Worm (Caenorhabditis elegans) whole organism, L3 larva: Measurements from ENCODE around the gene dpy-18.

Source experiments
- R02D3.7 ChIP-seq: fragments of 150-350 bp; optimal IDR thresholded peaks from 2 replicates; lab custom pipeline; 2014; ENCODE audit warnings: missing biosample characterization, missing genetic modification characterization
- aly-2 ChIP-seq: fragments of 150-350 bp; optimal IDR thresholded peaks from 2 replicates; lab custom pipeline; 2014; ENCODE audit warnings: missing biosample characterization, missing genetic modification characterization
- ama-1 ChIP-seq: fragments of 150-350 bp; optimal IDR thresholded peaks from 2 replicates; lab custom pipeline; 2018
- ceh-16 ChIP-seq: sonication (generic microtip); optimal IDR thresholded peaks from 2 replicates; lab custom pipeline; 2017; ENCODE audit warnings: missing biosample characterization, missing genetic modification characterization
- ceh-82 ChIP-seq: fragments of 150-350 bp; optimal IDR thresholded peaks from 2 replicates; lab custom pipeline; 2014; ENCODE audit warnings: missing biosample characterization, missing genetic modification characterization
- ceh-9 ChIP-seq: sonication (generic microtip); optimal IDR thresholded peaks from 2 replicates; lab custom pipeline; 2018; ENCODE audit warnings: missing biosample characterization, missing genetic modification characterization
- daf-12 ChIP-seq: fragments of 150-350 bp; optimal IDR thresholded peaks from 2 replicates; lab custom pipeline; 2014; ENCODE audit warnings: missing biosample characterization, missing genetic modification reagents, missing genetic modification characterization
- egl-5 ChIP-seq: fragments of 150-350 bp; optimal IDR thresholded peaks from 2 replicates; lab custom pipeline; 2017; ENCODE audit warnings: missing biosample characterization, missing genetic modification reagents, missing genetic modification characterization, inconsistent platforms
- elt-1 ChIP-seq: fragments of 150-350 bp; optimal IDR thresholded peaks from 2 replicates; lab custom pipeline; 2014; ENCODE audit warnings: missing biosample characterization, missing genetic modification characterization
- elt-2 ChIP-seq: sonication (generic microtip); optimal IDR thresholded peaks from 2 replicates; lab custom pipeline; 2016; ENCODE audit warnings: missing genetic modification reagents, mild to moderate bottlenecking, missing genetic modification characterization, missing compliant biosample characterization
- elt-3 ChIP-seq, 3 experiments: fragments of 150-350 bp in 1 of 3; sonication (generic microtip) in 2 of 3; optimal IDR thresholded peaks; 2 replicates in 2 of 3; 4 replicates in 1 of 3; lab custom pipeline; 2014 to 2017; ENCODE audit warnings: missing biosample characterization in 3 of 3, missing genetic modification characterization in 3 of 3
- eor-1 ChIP-seq, 2 experiments: fragments of 150-350 bp; optimal IDR thresholded peaks; 2 replicates each; lab custom pipeline; 2014 to 2018; ENCODE audit warnings: missing biosample characterization in 2 of 2, missing genetic modification characterization in 2 of 2
- fkh-10 ChIP-seq: sonication (generic microtip); optimal IDR thresholded peaks from 2 replicates; lab custom pipeline; 2017; ENCODE audit warnings: missing biosample characterization, missing genetic modification reagents, missing genetic modification characterization
- fkh-2 ChIP-seq: fragments of 150-350 bp; optimal IDR thresholded peaks from 2 replicates; lab custom pipeline; 2014; ENCODE audit warnings: missing biosample characterization, missing genetic modification reagents, missing genetic modification characterization
- fos-1 ChIP-seq: fragments of 150-350 bp; optimal IDR thresholded peaks from 2 replicates; lab custom pipeline; 2014; ENCODE audit warnings: missing biosample characterization, missing genetic modification characterization
- hmg-11 ChIP-seq: sonication (generic microtip); optimal IDR thresholded peaks from 2 replicates; lab custom pipeline; 2016; ENCODE audit warnings: missing genetic modification characterization, missing compliant biosample characterization
- jun-1 ChIP-seq: fragments of 150-350 bp; optimal IDR thresholded peaks from 2 replicates; lab custom pipeline; 2014; ENCODE audit warnings: missing biosample characterization, missing genetic modification reagents, missing genetic modification characterization
- lin-15B ChIP-seq: fragments of 150-350 bp; optimal IDR thresholded peaks from 2 replicates; lab custom pipeline; 2014; ENCODE audit warnings: missing biosample characterization, missing genetic modification characterization
- lin-39 ChIP-seq: fragments of 150-350 bp; optimal IDR thresholded peaks from 2 replicates; lab custom pipeline; 2018; ENCODE audit warnings: missing biosample characterization, missing genetic modification reagents, missing genetic modification characterization
- lsy-12 ChIP-seq: sonication (generic microtip); optimal IDR thresholded peaks from 2 replicates; lab custom pipeline; 2016; ENCODE audit warnings: mild to moderate bottlenecking, missing genetic modification characterization, missing compliant biosample characterization
- mdl-1 ChIP-seq: fragments of 150-350 bp; optimal IDR thresholded peaks from 2 replicates; lab custom pipeline; 2014; ENCODE audit warnings: missing biosample characterization, missing genetic modification characterization
- mml-1 ChIP-seq: fragments of 150-350 bp; sonication (generic microtip); optimal IDR thresholded peaks from 3 replicates; lab custom pipeline; 2014; ENCODE audit warnings: missing biosample characterization, missing genetic modification characterization
- nfya-1 ChIP-seq: sonication (generic microtip); optimal IDR thresholded peaks from 2 replicates; lab custom pipeline; 2017; ENCODE audit warnings: missing genetic modification characterization, mild to moderate bottlenecking, missing compliant biosample characterization, antibody characterized with exemption, moderate library complexity; ENCODE audit not compliant: insufficient read depth
- nhr-12 ChIP-seq: fragments of 150-350 bp; optimal IDR thresholded peaks from 2 replicates; lab custom pipeline; 2014; ENCODE audit warnings: missing biosample characterization, missing genetic modification characterization
- nhr-237 ChIP-seq: fragments of 150-350 bp; optimal IDR thresholded peaks from 2 replicates; lab custom pipeline; 2014; ENCODE audit warnings: missing biosample characterization, missing genetic modification characterization
- nhr-28 ChIP-seq: fragments of 150-350 bp; optimal IDR thresholded peaks from 2 replicates; lab custom pipeline; 2014; ENCODE audit warnings: missing biosample characterization, missing genetic modification characterization
- nhr-43 ChIP-seq: sonication (generic microtip); optimal IDR thresholded peaks from 2 replicates; lab custom pipeline; 2016; ENCODE audit warnings: mild to moderate bottlenecking, missing genetic modification characterization, missing compliant biosample characterization; ENCODE audit not compliant: poor library complexity, severe bottlenecking
- nhr-67 ChIP-seq: fragments of 150-350 bp; optimal IDR thresholded peaks from 2 replicates; lab custom pipeline; 2014; ENCODE audit warnings: missing biosample characterization, missing genetic modification characterization
- nhr-76 ChIP-seq: fragments of 150-350 bp; sonication (generic microtip); optimal IDR thresholded peaks from 5 replicates; lab custom pipeline; 2014; ENCODE audit warnings: missing biosample characterization, missing genetic modification characterization
- pha-4 ChIP-seq: fragments of 150-350 bp; optimal IDR thresholded peaks from 2 replicates; lab custom pipeline; 2014; ENCODE audit warnings: missing biosample characterization, missing genetic modification reagents, missing genetic modification characterization
- pqm-1 ChIP-seq: fragments of 150-350 bp; optimal IDR thresholded peaks from 2 replicates; lab custom pipeline; 2017; ENCODE audit warnings: missing biosample characterization, missing genetic modification characterization, inconsistent platforms
- sea-2 ChIP-seq: fragments of 150-350 bp; sonication (generic microtip); optimal IDR thresholded peaks from 4 replicates; lab custom pipeline; 2014; ENCODE audit warnings: missing biosample characterization, missing genetic modification reagents, missing genetic modification characterization
- skn-1 ChIP-seq: fragments of 150-350 bp; optimal IDR thresholded peaks from 2 replicates; lab custom pipeline; 2014; ENCODE audit warnings: missing biosample characterization, missing genetic modification characterization
- snpc-4 ChIP-seq: fragments of 150-350 bp; optimal IDR thresholded peaks from 2 replicates; lab custom pipeline; 2014; ENCODE audit warnings: missing biosample characterization, missing genetic modification characterization
- unc-39 ChIP-seq: sonication (generic microtip); optimal IDR thresholded peaks from 4 replicates; lab custom pipeline; 2017; ENCODE audit warnings: missing biosample characterization, missing genetic modification characterization
- unc-62 ChIP-seq: fragments of 150-350 bp; sonication (generic microtip); optimal IDR thresholded peaks from 4 replicates; lab custom pipeline; 2014; ENCODE audit warnings: missing biosample characterization, missing genetic modification reagents, missing genetic modification characterization
- zag-1 ChIP-seq: fragments of 150-350 bp; optimal IDR thresholded peaks from 2 replicates; lab custom pipeline; 2014; ENCODE audit warnings: missing biosample characterization, missing genetic modification characterization
- ztf-11 ChIP-seq: fragments of 150-350 bp; optimal IDR thresholded peaks from 2 replicates; lab custom pipeline; 2014; ENCODE audit warnings: missing biosample characterization, missing genetic modification characterization
- ztf-4 ChIP-seq: fragments of 150-350 bp; optimal IDR thresholded peaks from 2 replicates; lab custom pipeline; 2014; ENCODE audit warnings: missing biosample characterization, missing genetic modification characterization

The dpy-18 gene

ce11 chrIII:11410378-11410777 is 32.6 kb upstream of the dpy-18 start, which contains the start of gene twk-31:
Gene twk-31 (plus strand): TSS chrIII:11410678.
- no peak for TF ChIP-seq nfya-1 (tag; lab: Kevin White, UChicago)
- TF ChIP-seq ztf-11 = no peak
- TF ChIP-seq skn-1 = no peak
- TF ChIP-seq R02D3.7 (tag; lab: Kevin White, UChicago) = no peak
- TF ChIP-seq fos-1 (tag; lab: Kevin White, UChicago) = no peak
- no peak for TF ChIP-seq nhr-43 (tag; lab: Kevin White, UChicago)
- TF ChIP-seq egl-5 = no peak
- TF ChIP-seq nhr-67 (tag; lab: Kevin White, UChicago) = no peak
- TF ChIP-seq zag-1 = no peak
- TF ChIP-seq ceh-9 (tag; lab: Kevin White, UChicago) = no peak

ce11 chrIII:11405049-11405448 is 27.3 kb upstream of the dpy-18 start, which contains the start of gene Y47D3B.4:
Gene Y47D3B.4 (plus strand): TSS chrIII:11405349.
- TF ChIP-seq egl-5 = no peak
- no peak for TF ChIP-seq mdl-1 (tag; lab: Kevin White, UChicago)
- TF ChIP-seq fkh-10 = no peak
- TF ChIP-seq nhr-28 = no peak
- no peak for TF ChIP-seq unc-39 (tag; lab: Kevin White, UChicago)
- TF ChIP-seq sea-2 (GFP tag; lab: Kevin White, UChicago) = no peak
- no peak for TF ChIP-seq mml-1 (tag; lab: Kevin White, UChicago)
- no peak for TF ChIP-seq zag-1
- TF ChIP-seq elt-1 (tag; lab: Kevin White, UChicago) = no peak

ce11 chrIII:11402717-11403116 is 24.9 kb upstream of the dpy-18 start, which contains the start of gene Y47D3B.12:
Gene Y47D3B.12 (plus strand): TSS chrIII:11403017.
- no peak for TF ChIP-seq elt-1 (tag; lab: Kevin White, UChicago)
- TF ChIP-seq mml-1 (tag; lab: Kevin White, UChicago) = no peak
- TF ChIP-seq pqm-1 (tag; lab: Kevin White, UChicago) = no peak
- TF ChIP-seq jun-1 = no peak
- TF ChIP-seq nhr-12 (tag; lab: Kevin White, UChicago) = no peak
- TF ChIP-seq nhr-67 (tag; lab: Kevin White, UChicago) = no peak
- TF ChIP-seq snpc-4 = no peak
- no peak for TF ChIP-seq hmg-11 (tag; lab: Kevin White, UChicago)
- TF ChIP-seq ztf-4 (tag; lab: Kevin White, UChicago) = no peak
- TF ChIP-seq unc-62 (GFP tag; lab: Kevin White, UChicago) = no peak
- TF ChIP-seq nfya-1 (tag; lab: Kevin White, UChicago) = no peak
- TF ChIP-seq pha-4 = no peak
- no peak for TF ChIP-seq lin-39 (tag; lab: Kevin White, UChicago)

- TF ChIP-seq hmg-11 (tag; lab: Kevin White, UChicago) (no peak), ama-1 (no peak), egl-5 (no peak), lsy-12 (no peak), fkh-10 (no peak), aly-2 (no peak), fkh-2 (tag; lab: Kevin White, UChicago) (no peak), eor-1 (tag; optimal IDR thresholded peaks at IDR 0.05; lab: Kevin White, UChicago) (no peak), nhr-28 (no peak), nhr-237 (tag; lab: Kevin White, UChicago) (no peak), jun-1 (no peak), mdl-1 (tag; lab: Kevin White, UChicago) (no peak), lin-15B (tag; lab: Kevin White, UChicago) (no peak), fos-1 (tag; lab: Kevin White, UChicago) (no peak), sea-2 (GFP tag; lab: Kevin White, UChicago) (no peak), unc-39 (tag; lab: Kevin White, UChicago) (no peak), pha-4 (no peak), nfya-1 (tag; lab: Kevin White, UChicago) (no peak), zag-1 (no peak), ceh-82 (tag; lab: Kevin White, UChicago) (no peak)
These were observed 19.7 kb upstream of the dpy-18 start, which contains the start of gene Y47D3B.3 for ce11 chrIII:11397499-11397898. Gene Y47D3B.3 (plus strand): TSS chrIII:11397799.

ce11 chrIII:11393162-11393561 is 15.4 kb upstream of the dpy-18 start, which contains the start of gene nlp-21:
Gene nlp-21 (minus strand): TSS chrIII:11393262.
- TF ChIP-seq fos-1 (tag; lab: Kevin White, UChicago) (no peak), snpc-4 (no peak), ceh-16 (tag; lab: Kevin White, UChicago) (no peak), ceh-82 (tag; lab: Kevin White, UChicago) (no peak), elt-3 (tag; optimal IDR thresholded peaks at IDR 0.05; lab: Kevin White, UChicago) (no peak), elt-2 (no peak), aly-2 (no peak), sea-2 (GFP tag; lab: Kevin White, UChicago) (no peak), nhr-76 (no peak), nhr-28 (no peak), daf-12 (tag; lab: Kevin White, UChicago) (no peak)
